Fruit fly (Drosophila melanogaster) whole organism, embryonic: ENCODE measurements around the gene CG15878.

ENCODE experiments used
- Awh ChIP-seq: fragments of 200-800 bp; sonication (Bioruptor generic); IDR thresholded peaks from 2 replicates; pipeline ENCODE4, ENCODE4 v1.3.6; 2022; ENCODE audit warnings: missing biosample characterization, missing genetic modification characterization
- CG10431 ChIP-seq: fragments of 200-800 bp; sonication (Bioruptor generic); optimal IDR thresholded peaks from 3 replicates; lab custom pipeline; 2018; ENCODE audit warnings: missing biosample characterization, mild to moderate bottlenecking, missing genetic modification characterization
- CG11398 ChIP-seq: fragments of 200-800 bp; sonication (Bioruptor generic); optimal IDR thresholded peaks from 2 replicates; lab custom pipeline; 2016; ENCODE audit warnings: missing biosample characterization, missing genetic modification characterization
- CG14441 ChIP-seq: fragments of 200-800 bp; sonication (Bioruptor generic); IDR thresholded peaks from 2 replicates; pipeline ENCODE4 v1.3.6; 2022; ENCODE audit warnings: missing biosample characterization, missing genetic modification characterization
- CG14710 ChIP-seq: fragments of 200-800 bp; sonication (Bioruptor generic); optimal IDR thresholded peaks from 3 replicates; lab custom pipeline; 2019; ENCODE audit warnings: missing biosample characterization, mild to moderate bottlenecking, missing genetic modification characterization, moderate library complexity
- CG17568 ChIP-seq: fragments of 200-800 bp; sonication (Bioruptor generic); optimal IDR thresholded peaks from 2 replicates; lab custom pipeline; 2018; ENCODE audit warnings: missing biosample characterization, mild to moderate bottlenecking, missing genetic modification characterization, moderate library complexity
- CG1792 ChIP-seq: fragments of 200-800 bp; sonication (Bioruptor generic); optimal IDR thresholded peaks from 2 replicates; lab custom pipeline; 2016; ENCODE audit warnings: missing biosample characterization, missing genetic modification characterization
- CG18262 ChIP-seq: fragments of 200-800 bp; optimal IDR thresholded peaks from 3 replicates; lab custom pipeline; 2019; ENCODE audit warnings: missing biosample characterization, mild to moderate bottlenecking, missing genetic modification characterization, moderate library complexity
- CG1832 ChIP-seq: fragments of 200-800 bp; sonication (Bioruptor generic); optimal IDR thresholded peaks from 2 replicates; lab custom pipeline; 2017; ENCODE audit warnings: missing biosample characterization, mild to moderate bottlenecking, missing genetic modification characterization, inconsistent platforms
- CG18599 ChIP-seq: fragments of 200-800 bp; sonication (Bioruptor generic); optimal IDR thresholded peaks from 3 replicates; lab custom pipeline; 2017; ENCODE audit warnings: missing biosample characterization, missing genetic modification characterization, mild to moderate bottlenecking, moderate library complexity, missing genetic modification reagents
- CG18619 ChIP-seq: fragments of 200-800 bp; sonication (Bioruptor generic); optimal IDR thresholded peaks from 3 replicates; lab custom pipeline; 2017; ENCODE audit warnings: missing biosample characterization, mild to moderate bottlenecking, missing genetic modification characterization
- CG3163 ChIP-seq: fragments of 200-800 bp; sonication (Bioruptor generic); optimal IDR thresholded peaks from 3 replicates; lab custom pipeline; 2016; ENCODE audit warnings: missing biosample characterization, missing genetic modification characterization
- CG3838 ChIP-seq: fragments of 200-800 bp; sonication (Bioruptor generic); optimal IDR thresholded peaks from 3 replicates; lab custom pipeline; 2016; ENCODE audit warnings: missing biosample characterization, missing genetic modification characterization
- CG4404 ChIP-seq: fragments of 200-800 bp; sonication (Bioruptor generic); IDR thresholded peaks from 2 replicates; pipeline ENCODE4 v1.3.6; 2022; ENCODE audit warnings: missing biosample characterization, missing genetic modification characterization
- CG6765 ChIP-seq: fragments of 200-800 bp; sonication (Bioruptor generic); optimal IDR thresholded peaks from 3 replicates; lab custom pipeline; 2017; ENCODE audit warnings: missing biosample characterization, mild to moderate bottlenecking, missing genetic modification characterization
- CG8924 ChIP-seq: fragments of 200-800 bp; optimal IDR thresholded peaks from 3 replicates; lab custom pipeline; 2019; ENCODE audit warnings: missing biosample characterization, mild to moderate bottlenecking, missing genetic modification characterization, moderate library complexity
- CG9797 ChIP-seq: fragments of 200-800 bp; sonication (Bioruptor generic); optimal IDR thresholded peaks from 3 replicates; lab custom pipeline; 2018; ENCODE audit warnings: missing biosample characterization, mild to moderate bottlenecking, missing genetic modification characterization
- Camta ChIP-seq: fragments of 200-800 bp; sonication (Bioruptor generic); optimal IDR thresholded peaks from 2 replicates; lab custom pipeline; 2016; ENCODE audit warnings: missing biosample characterization, missing genetic modification characterization
- Deaf1 ChIP-seq: fragments of 200-800 bp; optimal IDR thresholded peaks from 3 replicates; lab custom pipeline; 2019; ENCODE audit warnings: missing biosample characterization, mild to moderate bottlenecking, missing genetic modification characterization, moderate library complexity
- Dip3 ChIP-seq: fragments of 200-800 bp; sonication (Bioruptor generic); optimal IDR thresholded peaks from 3 replicates; lab custom pipeline; 2016; ENCODE audit warnings: missing biosample characterization, missing genetic modification characterization
- Dll ChIP-seq: fragments of 200-800 bp; sonication (Bioruptor generic); IDR thresholded peaks from 4 replicates; pipeline ENCODE4 v1.3.6; 2022; ENCODE audit warnings: missing biosample characterization, missing genetic modification characterization; ENCODE audit not compliant: partially characterized antibody
- Hsf ChIP-seq: fragments of 200-800 bp; sonication (Bioruptor generic); optimal IDR thresholded peaks from 3 replicates; lab custom pipeline; 2016; ENCODE audit warnings: missing biosample characterization, missing genetic modification characterization
- Kr ChIP-seq: fragments of 200-800 bp; sonication (Bioruptor generic); optimal IDR thresholded peaks from 2 replicates; lab custom pipeline; 2017; ENCODE audit warnings: missing biosample characterization, mild to moderate bottlenecking, missing genetic modification characterization
- Lpt ChIP-seq: fragments of >200 bp; optimal IDR thresholded peaks from 2 replicates; lab custom pipeline; 2018; ENCODE audit warnings: missing biosample characterization, missing genetic modification characterization
- Med ChIP-seq: fragments of 200-800 bp; sonication (Bioruptor generic); peaks from one replicate; lab custom pipeline; 2016; ENCODE audit warnings: missing biosample characterization, missing genetic modification characterization, mild to moderate bottlenecking, inconsistent platforms, moderate library complexity
- Meics ChIP-seq: fragments of 200-800 bp; sonication (Bioruptor generic); optimal IDR thresholded peaks from 2 replicates; lab custom pipeline; 2017; ENCODE audit warnings: missing biosample characterization, mild to moderate bottlenecking, missing genetic modification characterization
- Nf-YB ChIP-seq: fragments of 200-800 bp; sonication (Bioruptor generic); optimal IDR thresholded peaks from 3 replicates; lab custom pipeline; 2019; ENCODE audit warnings: missing biosample characterization, mild to moderate bottlenecking, missing genetic modification characterization, moderate library complexity
- Taf1 ChIP-seq: fragments of 200-800 bp; sonication (Bioruptor generic); IDR thresholded peaks from 2 replicates; pipeline ENCODE4 v1.3.6; 2022; ENCODE audit warnings: missing biosample characterization, missing genetic modification characterization
- Trl ChIP-seq, 3 experiments: fragments of >200 bp in 2 of 3; fragments of 200-800 bp in 1 of 3; sonication (Bioruptor generic) in 1 of 3; optimal IDR thresholded peaks; 2 replicates in 1 of 3; 3 replicates in 2 of 3; lab custom pipeline; 2016 to 2017; ENCODE audit warnings: missing biosample characterization in 1 of 3, missing genetic modification characterization in 1 of 3
- Xrp1 ChIP-seq: fragments of 200-800 bp; sonication (Bioruptor generic); IDR thresholded peaks from 2 replicates; pipeline ENCODE4 v1.3.6; 2022; ENCODE audit warnings: missing biosample characterization, missing genetic modification characterization
- bsh ChIP-seq, 2 experiments: fragments of 200-800 bp; sonication (Bioruptor generic); optimal IDR thresholded peaks; 2 replicates each; lab custom pipeline; 2017 to 2018; ENCODE audit warnings: mild to moderate bottlenecking in 2 of 2, missing biosample characterization in 2 of 2, missing genetic modification characterization in 2 of 2, moderate library complexity in 1 of 2
- cg ChIP-seq: fragments of 200-800 bp; sonication (Bioruptor generic); optimal IDR thresholded peaks from 3 replicates; lab custom pipeline; 2019; ENCODE audit warnings: missing biosample characterization, mild to moderate bottlenecking, missing genetic modification characterization, moderate library complexity
- crc ChIP-seq: fragments of 200-800 bp; sonication (Bioruptor generic); optimal IDR thresholded peaks from 2 replicates; lab custom pipeline; 2016; ENCODE audit warnings: missing biosample characterization, missing genetic modification characterization
- dan ChIP-seq: fragments of 200-800 bp; sonication (Bioruptor generic); IDR thresholded peaks from 2 replicates; pipeline ENCODE4 v1.3.6; 2022; ENCODE audit warnings: missing biosample characterization, missing genetic modification characterization
- dmrt11E ChIP-seq: fragments of 200-800 bp; sonication (Bioruptor generic); optimal IDR thresholded peaks from 3 replicates; lab custom pipeline; 2018; ENCODE audit warnings: missing biosample characterization, mild to moderate bottlenecking, missing genetic modification characterization, moderate library complexity
- dpn ChIP-seq, 2 experiments: fragments of 200-800 bp; sonication (Bioruptor generic); optimal IDR thresholded peaks; 3 replicates each; lab custom pipeline; 2016; ENCODE audit warnings: missing biosample characterization in 2 of 2, missing genetic modification characterization in 2 of 2
- eve ChIP-seq, 2 experiments: fragments of >200 bp; optimal IDR thresholded peaks; 2 replicates each; lab custom pipeline; 2017; ENCODE audit warnings: missing biosample characterization in 2 of 2, missing genetic modification characterization in 2 of 2
- gro ChIP-seq: fragments of 200-800 bp; sonication (Bioruptor generic); optimal IDR thresholded peaks from 2 replicates; lab custom pipeline; 2016; ENCODE audit warnings: missing biosample characterization, missing genetic modification characterization
- klu ChIP-seq: fragments of 200-800 bp; sonication (Bioruptor generic); IDR thresholded peaks from 2 replicates; pipeline ENCODE4 v1.3.6; 2022; ENCODE audit warnings: missing biosample characterization, missing genetic modification characterization
- nau ChIP-seq: fragments of 200-800 bp; sonication (Bioruptor generic); optimal IDR thresholded peaks from 3 replicates; lab custom pipeline; 2017; ENCODE audit warnings: missing biosample characterization, mild to moderate bottlenecking, missing genetic modification characterization, missing genetic modification reagents
- pan ChIP-seq, 4 experiments: fragments of >200 bp in 3 of 4; fragments of 200-800 bp in 1 of 4; sonication (Bioruptor generic) in 1 of 4; optimal IDR thresholded peaks in 3 of 4; IDR thresholded peaks in 1 of 4; 2 replicates each; pipeline versions ENCODE4 v1.3.6 to Lab custom; 2017 to 2022; ENCODE audit warnings: missing biosample characterization in 2 of 4, missing genetic modification characterization in 2 of 4, mixed read lengths in 1 of 4
- peb ChIP-seq: fragments of 200-800 bp; sonication (Bioruptor generic); IDR thresholded peaks from 2 replicates; pipeline ENCODE4 v1.3.6; 2022; ENCODE audit warnings: missing biosample characterization, missing genetic modification characterization
- pfk ChIP-seq: fragments of 200-800 bp; sonication (Bioruptor generic); optimal IDR thresholded peaks from 2 replicates; lab custom pipeline; 2018; ENCODE audit warnings: missing biosample characterization, mild to moderate bottlenecking, missing genetic modification characterization, moderate library complexity
- ro ChIP-seq: fragments of 200-800 bp; sonication (Bioruptor generic); IDR thresholded peaks from 2 replicates; pipeline ENCODE4 v1.3.6; 2022; ENCODE audit warnings: missing biosample characterization, missing genetic modification characterization
- sisA ChIP-seq: fragments of 200-800 bp; sonication (Bioruptor generic); IDR thresholded peaks from 2 replicates; pipeline ENCODE4 v1.3.6; 2022; ENCODE audit warnings: missing biosample characterization, missing genetic modification characterization
- slou ChIP-seq: fragments of 200-800 bp; sonication (Bioruptor generic); optimal IDR thresholded peaks from 3 replicates; lab custom pipeline; 2016; ENCODE audit warnings: missing biosample characterization, missing genetic modification characterization
- trem ChIP-seq: fragments of 200-800 bp; optimal IDR thresholded peaks from 3 replicates; lab custom pipeline; 2019; ENCODE audit warnings: missing biosample characterization, mild to moderate bottlenecking, missing genetic modification characterization, moderate library complexity
- unpg ChIP-seq: fragments of 200-800 bp; sonication (Bioruptor generic); optimal IDR thresholded peaks from 3 replicates; lab custom pipeline; 2018; ENCODE audit warnings: missing biosample characterization, mild to moderate bottlenecking, missing genetic modification characterization, moderate library complexity
- vvl ChIP-seq: fragments of 200-800 bp; sonication (Bioruptor generic); IDR thresholded peaks from 2 replicates; pipeline ENCODE4 v1.3.6; 2022; ENCODE audit warnings: missing biosample characterization, missing genetic modification characterization

CG15878 gene

DNA sequence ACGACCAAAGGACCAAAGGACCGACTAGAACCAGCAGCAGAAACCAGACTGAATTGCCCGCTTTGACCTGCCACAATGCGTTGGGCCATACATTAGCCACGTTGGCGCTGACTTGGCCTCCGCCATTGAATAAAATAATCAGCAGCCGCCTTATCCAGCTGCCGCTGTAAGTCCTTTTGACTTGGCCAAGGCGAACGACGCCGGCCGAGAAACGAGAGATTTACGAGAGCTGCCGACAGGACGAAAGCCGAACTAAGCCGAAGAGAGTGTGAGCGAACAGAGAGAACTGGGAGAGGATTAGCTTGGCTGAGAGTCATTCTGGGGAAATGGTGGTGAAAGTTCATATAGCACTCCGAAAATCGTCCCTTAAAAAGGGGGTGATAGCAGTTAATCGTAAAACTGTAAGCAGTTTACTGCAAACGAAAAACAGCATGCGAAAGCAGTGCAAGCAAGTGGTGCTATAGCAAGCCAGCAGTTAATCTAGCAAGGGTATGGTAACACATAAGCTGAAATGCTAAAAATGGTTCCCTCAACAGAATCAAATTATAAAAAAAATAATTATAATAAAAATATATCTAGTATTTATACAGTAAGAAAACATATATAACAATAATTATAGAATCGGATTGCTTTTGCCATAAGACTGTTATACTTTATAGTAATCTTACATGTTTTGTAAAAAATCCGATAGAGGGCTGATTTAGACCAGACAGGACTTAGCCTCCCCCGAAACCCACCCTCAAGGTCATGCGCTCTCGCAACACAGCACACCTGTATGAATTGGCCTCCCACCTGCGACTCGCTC is 16.3 kb upstream of the CG15878 start (continued):
- TF ChIP-seq Med (peak; percentile 33), Lpt (no peak), CG8924 (tag; lab: Kevin White, UChicago) (no peak), Awh (GFP tag; lab: Robert Waterston, UW) (no peak), pan (optimal IDR thresholded peaks at IDR 0.05; lab: Kevin White, UChicago) (no peak), pan (GFP tag; optimal IDR thresholded peaks at IDR 0.05 in 1 of 2, IDR thresholded peaks at IDR 0.05 in 1 of 2) (no peak), Xrp1 (GFP tag; lab: Robert Waterston, UW) (no peak), CG14710 (tag; lab: Kevin White, UChicago) (no peak), eve (GFP tag; optimal IDR thresholded peaks at IDR 0.05; lab: Kevin White, UChicago) (no peak), CG3838 (GFP tag; lab: Kevin White, UChicago) (no peak), CG3163 (GFP tag; lab: Kevin White, UChicago) (no peak), unpg (no peak), gro (GFP tag; lab: Kevin White, UChicago) (no peak), dmrt11E (no peak), CG6765 (GFP tag; lab: Kevin White, UChicago) (no peak), Meics (GFP tag; lab: Kevin White, UChicago) (no peak), CG1792 (GFP tag; lab: Kevin White, UChicago) (no peak), CG9797 (GFP tag; lab: Kevin White, UChicago) (no peak), CG4404 (GFP tag; lab: Robert Waterston, UW) (no peak), peb (GFP tag; lab: Robert Waterston, UW) (no peak), CG18262 (no peak), Kr (no peak), Dll (GFP tag; lab: Robert Waterston, UW) (no peak), Hsf (GFP tag; lab: Kevin White, UChicago) (no peak), nau (GFP tag; lab: Kevin White, UChicago) (no peak), dpn (GFP tag; optimal IDR thresholded peaks at IDR 0.05; lab: Kevin White, UChicago) (no peak), CG11398 (no peak), Nf-YB (GFP tag; lab: Kevin White, UChicago) (no peak), sisA (GFP tag; lab: Robert Waterston, UW) (no peak), CG17568 (GFP tag; lab: Kevin White, UChicago) (no peak), dan (GFP tag; lab: Robert Waterston, UW) (no peak), CG18619 (no peak), Deaf1 (peak; percentile 97), trem (tag; lab: Kevin White, UChicago) (no peak), Taf1 (GFP tag; lab: Robert Waterston, UW) (no peak), Dip3 (GFP tag; lab: Kevin White, UChicago) (no peak), ro (GFP tag; lab: Robert Waterston, UW) (no peak), CG18599 (no peak), cg (no peak), CG10431 (GFP tag; lab: Kevin White, UChicago) (no peak), Trl (optimal IDR thresholded peaks at IDR 0.05; lab: Kevin White, UChicago) (peak; percentile 32 to 60), Trl (GFP tag; optimal IDR thresholded peaks at IDR 0.05; lab: Kevin White, UChicago) (no peak), CG14441 (no peak), crc (no peak), CG1832 (no peak), vvl (GFP tag; lab: Robert Waterston, UW) (peak; percentile 7; the same call in 1 of the 2 replicates), slou (no peak), Camta (GFP tag; lab: Kevin White, UChicago) (no peak), pfk (GFP tag; lab: Kevin White, UChicago) (no peak), klu (GFP tag; lab: Robert Waterston, UW) (no peak), bsh (GFP tag; optimal IDR thresholded peaks at IDR 0.05; lab: Kevin White, UChicago) (no peak)
